Worm (Caenorhabditis elegans) whole organism, mixed stage, embryonic: ENCODE results near the gene capg-2.

ENCODE experiments used
- ceh-43 ChIP-seq: fragments of 200-800 bp; sonication (Bioruptor generic); optimal IDR thresholded peaks from 2 replicates; lab custom pipeline; 2018; ENCODE audit warnings: mild to moderate bottlenecking, missing genetic modification characterization, moderate library complexity, missing compliant biosample characterization
- elt-1 ChIP-seq: sonication (generic microtip); optimal IDR thresholded peaks from 2 replicates; lab custom pipeline; 2017; ENCODE audit warnings: missing genetic modification characterization, mild to moderate bottlenecking, missing compliant biosample characterization, antibody characterized with exemption, moderate library complexity, borderline replicate concordance; ENCODE audit not compliant: insufficient read depth
- elt-3 ChIP-seq: fragments of 150-350 bp; optimal IDR thresholded peaks from 2 replicates; lab custom pipeline; 2014; ENCODE audit warnings: missing biosample characterization, missing genetic modification characterization
- lin-13 ChIP-seq: fragments of 150-350 bp; optimal IDR thresholded peaks from 2 replicates; lab custom pipeline; 2014; ENCODE audit warnings: missing biosample characterization, missing genetic modification characterization
- lsy-2 ChIP-seq: fragments of 150-350 bp; optimal IDR thresholded peaks from 2 replicates; lab custom pipeline; 2014; ENCODE audit warnings: missing biosample characterization, missing genetic modification characterization
- mep-1 ChIP-seq: fragments of 150-350 bp; optimal IDR thresholded peaks from 2 replicates; lab custom pipeline; 2017; ENCODE audit warnings: missing biosample characterization, missing genetic modification reagents, missing genetic modification characterization, inconsistent platforms
- nhr-12 ChIP-seq: fragments of 150-350 bp; optimal IDR thresholded peaks from 2 replicates; lab custom pipeline; 2014; ENCODE audit warnings: missing biosample characterization, missing genetic modification characterization
- nhr-76 ChIP-seq: sonication (generic microtip); optimal IDR thresholded peaks from 2 replicates; lab custom pipeline; 2017; ENCODE audit warnings: missing biosample characterization, missing genetic modification characterization
- snpc-4 ChIP-seq: fragments of 150-350 bp; optimal IDR thresholded peaks from 2 replicates; lab custom pipeline; 2014; ENCODE audit warnings: missing biosample characterization, missing genetic modification characterization
- tbx-8 ChIP-seq: fragments of 200-800 bp; sonication (Bioruptor generic); optimal IDR thresholded peaks from 2 replicates; lab custom pipeline; 2018; ENCODE audit warnings: mild to moderate bottlenecking, missing genetic modification characterization, moderate library complexity, missing compliant biosample characterization
- ztf-11 ChIP-seq: fragments of 150-350 bp; optimal IDR thresholded peaks from 2 replicates; lab custom pipeline; 2014; ENCODE audit warnings: missing biosample characterization, missing genetic modification characterization

- TF ChIP-seq ztf-11 (tag; lab: Kevin White, UChicago) (no peak), elt-1 (tag; lab: Kevin White, UChicago) (no peak), snpc-4 (no peak), ceh-43 (no peak), tbx-8 (GFP tag; lab: Kevin White, UChicago) (no peak), lin-13 (no peak), lsy-2 (tag; lab: Kevin White, UChicago) (no peak), nhr-12 (tag; lab: Kevin White, UChicago) (no peak), elt-3 (tag; lab: Kevin White, UChicago) (no peak), nhr-76 (tag; lab: Kevin White, UChicago) (no peak), mep-1 (tag; lab: Kevin White, UChicago) (no peak)
These were observed 36.2 kb upstream of the capg-2 start for ce11 chrV:12235502-12235901.
